Worm (Caenorhabditis elegans) whole organism, midembryonic: ENCODE data around the gene rps-3.

ENCODE experiments used
- med-1 ChIP-seq: sonication (generic microtip); optimal IDR thresholded peaks from 2 replicates; lab custom pipeline; 2017; ENCODE audit warnings: missing genetic modification characterization, mild to moderate bottlenecking, missing compliant biosample characterization, antibody characterized with exemption, missing genetic modification reagents; ENCODE audit not compliant: insufficient read depth
- ref-1 ChIP-seq: fragments of 200-800 bp; sonication (Bioruptor generic); conservative IDR thresholded peaks from 2 replicates; pipeline ENCODE4 v1.3.6; 2022; ENCODE audit warnings: missing genetic modification reagents, missing genetic modification characterization, missing compliant biosample characterization
- ztf-23 ChIP-seq: fragments of 200-800 bp; sonication (Bioruptor generic); IDR thresholded peaks from 2 replicates; pipeline ENCODE4 v1.3.6; 2022; ENCODE audit warnings: missing genetic modification reagents, missing genetic modification characterization, missing compliant biosample characterization

DNA sequence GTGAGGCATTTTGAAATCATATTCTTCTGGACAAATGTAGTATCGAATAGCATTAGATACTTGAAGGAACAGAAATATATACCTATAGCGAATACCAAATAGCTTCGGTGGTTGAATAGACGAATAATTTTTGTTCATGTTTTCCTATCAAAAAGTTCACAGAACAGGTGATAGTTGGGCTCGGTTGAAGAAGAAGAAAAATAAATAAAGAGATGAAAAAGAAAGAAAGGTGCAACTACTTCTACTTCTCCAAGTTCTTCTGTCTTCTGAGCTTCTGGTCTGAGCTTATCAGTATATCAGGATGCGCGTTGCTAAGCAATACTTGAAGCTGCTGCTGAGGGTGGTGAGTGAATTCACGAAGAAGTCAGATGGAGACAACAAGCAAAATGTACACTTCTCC lies 7.3 kb downstream of the rps-3 start, which contains the start of gene C23G10.10:
- TF ChIP-seq ref-1 (GFP tag; lab: Robert Waterston, UW) (no peak), ztf-23 (GFP tag; lab: Robert Waterston, UW) (no peak), med-1 (GFP tag; lab: Kevin White, UChicago) (no peak)
